Fruit fly (Drosophila melanogaster): Measurements from ENCODE around the gene CG34280.

The CG34280 gene

dm6 chr3R:17394318-17395188 lies 9.0 kb downstream of the CG34280 start, which contains the start of gene CREG (continued):
- TF ChIP-seq Drgx (GFP tag; IDR thresholded peaks at IDR 0.05) (0 out of 2 replicates have a peak, but pooled peaks have one; percentile 14), MBD-R2 (GFP tag; IDR thresholded peaks at IDR 0.05) (peak; percentile 32; the same call in 1 of the 2 replicates), CG6175 (GFP tag; IDR thresholded peaks at IDR 0.05) (no peak), Dad (GFP tag; optimal IDR thresholded peaks at IDR 0.05) (no peak), CG31365 (tag; optimal IDR thresholded peaks at IDR 0.05) (no peak), Bdp1 (GFP tag; optimal IDR thresholded peaks at IDR 0.05) (no peak), CG8359 (GFP tag; optimal IDR thresholded peaks at IDR 0.05; ENCODE audit: borderline replicate concordance) (no peak), fd96Cb (tag; optimal IDR thresholded peaks at IDR 0.05) (peak; percentile 13), CG31224 (GFP tag; IDR thresholded peaks at IDR 0.05) (no peak), CG9609 (GFP tag; optimal IDR thresholded peaks at IDR 0.05) (no peak), CG18619 (GFP tag; optimal IDR thresholded peaks at IDR 0.05) (no peak), tgo (GFP tag; IDR thresholded peaks at IDR 0.05) (no peak), Nf-YA (GFP tag; IDR thresholded peaks at IDR 0.05) (no peak), tll (GFP tag; optimal IDR thresholded peaks at IDR 0.05) (peak in 1 of 2 experiments; percentile 91), Eip74EF (GFP tag; optimal IDR thresholded peaks at IDR 0.05) (no peak), CG12155 (GFP tag; optimal IDR thresholded peaks at IDR 0.05) (no peak), dan (GFP tag; IDR thresholded peaks at IDR 0.05) (no peak), CG12659 (GFP tag; optimal IDR thresholded peaks at IDR 0.05) (peak; percentile 20), CG16815 (GFP tag; optimal IDR thresholded peaks at IDR 0.05) (peak; percentile 18), CG5245 (GFP tag; optimal IDR thresholded peaks at IDR 0.05) (no peak), CG18476 (GFP tag; optimal IDR thresholded peaks at IDR 0.05) (no peak), ranshi (GFP tag; IDR thresholded peaks at IDR 0.05) (no peak), cad (GFP tag; optimal IDR thresholded peaks at IDR 0.05) (peak; percentile 74), sna (GFP tag; IDR thresholded peaks at IDR 0.05; ENCODE audit: partially characterized antibody) (no peak), CG18599 (GFP tag; optimal IDR thresholded peaks at IDR 0.05) (no peak), pros (GFP tag; optimal IDR thresholded peaks at IDR 0.05) (no peak), CG7745 (tag; optimal IDR thresholded peaks at IDR 0.05) (no peak), Aef1 (GFP tag; IDR thresholded peaks at IDR 0.05) (no peak), salm (tag; optimal IDR thresholded peaks at IDR 0.05) (no peak), Dp (GFP tag; optimal IDR thresholded peaks at IDR 0.05) (no peak), NC2β (GFP tag; optimal IDR thresholded peaks at IDR 0.05) (peak; percentile 15), Pdp1 (GFP tag; optimal IDR thresholded peaks at IDR 0.05) (no peak), CG9727 (GFP tag; optimal IDR thresholded peaks at IDR 0.05) (peak; percentile 59), CG7987 (GFP tag; optimal IDR thresholded peaks at IDR 0.05) (no peak), CG18764 (GFP tag; optimal IDR thresholded peaks at IDR 0.05) (no peak), Gug (GFP tag; IDR thresholded peaks at IDR 0.05) (no peak; the same call in 3 of the 4 replicates), CG4360 (GFP tag; IDR thresholded peaks at IDR 0.05) (no peak), mam (GFP tag; optimal IDR thresholded peaks at IDR 0.05) (no peak), D19A (tag; optimal IDR thresholded peaks at IDR 0.05) (peak; percentile 21), CG15696 (tag; optimal IDR thresholded peaks at IDR 0.05) (no peak), wek (GFP tag; optimal IDR thresholded peaks at IDR 0.05) (no peak), Tbp (GFP tag; optimal IDR thresholded peaks at IDR 0.05) (no peak), CG8478 (optimal IDR thresholded peaks at IDR 0.05) (no peak), abd-A (tag; optimal IDR thresholded peaks at IDR 0.05) (no peak), pan (optimal IDR thresholded peaks at IDR 0.05) (peak in 1 of 2 experiments; percentile 64), pan (GFP tag; optimal IDR thresholded peaks at IDR 0.05 in 1 of 2, IDR thresholded peaks at IDR 0.05 in 1 of 2) (peak in 1 of 2 experiments; percentile 77), trem (tag; optimal IDR thresholded peaks at IDR 0.05) (no peak), ac (GFP tag; optimal IDR thresholded peaks at IDR 0.05) (peak; percentile 40), ind (GFP tag; optimal IDR thresholded peaks at IDR 0.05) (peak; percentile 6)
